Worm (Caenorhabditis elegans): ENCODE results near the gene Y39A1A.20.

DNA sequence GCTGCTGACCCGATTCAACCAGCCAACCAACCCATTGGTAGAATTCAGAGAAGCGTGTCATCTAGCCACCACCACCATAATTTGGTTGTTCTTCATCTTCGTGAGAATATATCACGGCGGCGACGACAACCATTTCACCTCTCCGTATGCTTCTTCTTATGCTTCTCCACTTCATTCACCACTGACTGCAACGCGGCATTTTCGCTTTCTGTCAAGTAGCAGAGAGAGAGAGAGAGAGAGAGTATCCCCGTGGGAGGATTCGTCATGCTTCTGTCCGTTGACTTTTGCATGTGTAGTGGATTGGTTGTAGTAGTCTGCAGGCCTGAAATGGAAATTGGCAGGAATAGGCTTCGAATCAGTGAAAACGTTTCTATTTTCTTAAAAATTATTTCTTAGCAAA lies 28.5 kb downstream of the Y39A1A.20 start:
- TF ChIP-seq lin-15B (tag; optimal IDR thresholded peaks at IDR 0.05) (no peak), unc-39 (tag; optimal IDR thresholded peaks at IDR 0.05) (no peak), nhr-12 (tag; optimal IDR thresholded peaks at IDR 0.05) (no peak), nfya-1 (tag; optimal IDR thresholded peaks at IDR 0.05; ENCODE audit: insufficient read depth) (no peak), ceh-82 (tag; optimal IDR thresholded peaks at IDR 0.05) (no peak), ceh-9 (tag; optimal IDR thresholded peaks at IDR 0.05) (no peak), zag-1 (tag; optimal IDR thresholded peaks at IDR 0.05) (no peak), R02D3.7 (tag; optimal IDR thresholded peaks at IDR 0.05) (no peak), unc-62 (GFP tag; optimal IDR thresholded peaks at IDR 0.05) (no peak), nhr-77 (tag; optimal IDR thresholded peaks at IDR 0.05) (no peak), aly-2 (tag; optimal IDR thresholded peaks at IDR 0.05) (no peak), ceh-16 (tag; optimal IDR thresholded peaks at IDR 0.05) (no peak)
